Worm (Caenorhabditis elegans) whole organism, young adult: ENCODE results near the gene sdpn-1.

Experiments used
- ceh-27 ChIP-seq: fragments of 200-800 bp; sonication (Bioruptor generic); optimal IDR thresholded peaks from 2 replicates; lab custom pipeline; 2018; ENCODE audit warnings: mild to moderate bottlenecking, missing genetic modification characterization, moderate library complexity, missing compliant biosample characterization
- ceh-40 ChIP-seq: fragments of 200-800 bp; sonication (Bioruptor generic); IDR thresholded peaks from 2 replicates; pipeline ENCODE4 v1.3.6; 2022; ENCODE audit warnings: missing genetic modification characterization, missing compliant biosample characterization
- nhr-80 ChIP-seq: sonication (generic microtip); optimal IDR thresholded peaks from 2 replicates; lab custom pipeline; 2016; ENCODE audit warnings: missing genetic modification characterization, missing compliant biosample characterization
- rec-8 ChIP-seq, 2 experiments: sonication (generic microtip); optimal IDR thresholded peaks; 2 replicates each; lab custom pipeline; 2016; ENCODE audit warnings: mild to moderate bottlenecking in 2 of 2, missing genetic modification characterization in 2 of 2, missing genetic modification reagents in 2 of 2, missing genotype in 2 of 2, missing biosample characterization in 1 of 2, missing compliant biosample characterization in 1 of 2, moderate library complexity in 1 of 2
- sea-2 ChIP-seq: fragments of 200-800 bp; sonication (Bioruptor generic); IDR thresholded peaks from 2 replicates; pipeline ENCODE4 v1.3.6; 2022; ENCODE audit warnings: missing genetic modification characterization, missing compliant biosample characterization

DNA sequence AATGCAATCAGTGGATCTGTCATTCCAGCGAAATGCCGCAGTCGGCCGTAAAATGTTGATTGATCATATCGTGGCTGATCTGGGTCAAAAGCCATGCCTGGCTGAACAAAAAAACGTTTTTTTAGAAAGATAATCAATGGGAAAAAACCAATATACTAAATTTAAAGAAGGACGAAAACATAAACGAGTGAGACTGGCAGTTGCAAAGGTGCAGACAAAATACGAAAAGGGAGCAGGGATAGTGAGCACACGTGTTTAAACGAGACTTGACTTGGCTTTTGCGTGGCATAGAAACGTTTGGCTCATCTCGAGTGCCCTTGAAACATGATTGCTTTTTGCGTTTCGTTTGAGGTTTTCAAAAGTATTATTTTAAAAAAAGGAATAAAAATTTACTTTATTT lies 39.8 kb downstream of the sdpn-1 start, which contains the start of gene sfxn-2:
- no peak for TF ChIP-seq nhr-80 (tag; lab: Kevin White, UChicago)
- no peak for TF ChIP-seq ceh-40 (GFP tag; lab: Robert Waterston, UW)
- no peak for TF ChIP-seq ceh-27 (GFP tag; lab: Kevin White, UChicago)
- TF ChIP-seq sea-2 (GFP tag; lab: Robert Waterston, UW), result no peak
- TF ChIP-seq rec-8 (tag; optimal IDR thresholded peaks at IDR 0.05; lab: Kevin White, UChicago), result no peak
